Fruit fly (Drosophila melanogaster): Measurements from ENCODE around the gene CG33223.

Gene CG33223

DNA sequence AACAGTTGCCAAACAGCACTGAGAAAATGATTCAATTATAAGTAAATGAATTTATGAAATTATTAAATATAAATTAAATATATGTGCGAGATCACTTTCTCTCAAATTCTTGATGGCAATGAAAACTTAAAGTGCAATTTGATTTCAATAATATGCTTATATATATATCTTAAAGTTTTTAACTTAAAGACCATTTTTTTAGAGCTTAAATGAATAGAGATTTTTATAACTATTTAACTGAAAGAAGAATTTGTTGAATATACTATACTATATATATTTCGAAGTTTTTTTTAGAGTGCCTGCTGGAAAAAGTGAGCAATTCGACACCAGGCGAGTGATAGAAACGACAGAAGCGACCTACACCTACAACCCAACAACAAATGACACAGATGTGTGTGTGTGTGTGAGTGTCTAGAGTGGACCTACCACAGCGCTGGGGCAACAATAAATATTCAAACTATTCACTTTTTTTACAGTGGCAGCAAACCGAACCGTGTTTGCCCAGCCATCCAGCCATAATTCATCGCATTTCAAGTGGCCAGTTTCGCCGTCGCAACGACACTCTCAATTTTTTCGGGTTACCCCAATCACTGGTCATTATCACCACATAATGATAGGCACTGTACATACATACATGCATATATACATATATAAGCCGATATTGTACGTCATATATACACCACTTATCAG is 38.7 kb downstream of the CG33223 start (continued):
- no peak for TF ChIP-seq Max (GFP tag; optimal IDR thresholded peaks at IDR 0.05)
- TF ChIP-seq HmgD (GFP tag; optimal IDR thresholded peaks at IDR 0.05): no peak
- no peak for TF ChIP-seq gro (GFP tag; optimal IDR thresholded peaks at IDR 0.05)
- TF ChIP-seq gce (GFP tag; IDR thresholded peaks at IDR 0.05): 0 out of 3 replicates have a peak, but pooled peaks have one; percentile 19
- peak; percentile 48 for TF ChIP-seq CG12769 (tag; optimal IDR thresholded peaks at IDR 0.05)
- TF ChIP-seq org-1 (GFP tag; optimal IDR thresholded peaks at IDR 0.05): peak; percentile 7
- TF ChIP-seq CG17612 (GFP tag; IDR thresholded peaks at IDR 0.05): no peak
- TF ChIP-seq CG4730 (GFP tag; IDR thresholded peaks at IDR 0.05): 0 out of 2 replicates have a peak, but pooled peaks have one; percentile 12
- no peak for TF ChIP-seq dpn (GFP tag; optimal IDR thresholded peaks at IDR 0.05)
- TF ChIP-seq CG7372 (GFP tag; IDR thresholded peaks at IDR 0.05): 0 out of 2 replicates have a peak, but pooled peaks have one; percentile 8
- TF ChIP-seq Neu2 (GFP tag; optimal IDR thresholded peaks at IDR 0.05; ENCODE audit: borderline replicate concordance): no peak
- TF ChIP-seq mld (GFP tag; IDR thresholded peaks at IDR 0.05; ENCODE audit: partially characterized antibody): no peak
- peak; percentile 61 for TF ChIP-seq lab (GFP tag; optimal IDR thresholded peaks at IDR 0.05)
- no peak for TF ChIP-seq Dip2 (GFP tag; IDR thresholded peaks at IDR 0.05)
- no peak for TF ChIP-seq Atf3 (GFP tag; optimal IDR thresholded peaks at IDR 0.05)
- peak; percentile 64 for TF ChIP-seq PHDP (tag; optimal IDR thresholded peaks at IDR 0.05)
- TF ChIP-seq pzg (GFP tag; optimal IDR thresholded peaks at IDR 0.05): no peak
- no peak for TF ChIP-seq CG10654 (GFP tag; optimal IDR thresholded peaks at IDR 0.05)
- peak; percentile 55 for TF ChIP-seq sug (tag; optimal IDR thresholded peaks at IDR 0.05)
- no peak for TF ChIP-seq ash1 (GFP tag; optimal IDR thresholded peaks at IDR 0.05)
- TF ChIP-seq Ada2b (GFP tag; IDR thresholded peaks at IDR 0.05): no peak
- no peak for TF ChIP-seq CG33213 (GFP tag; optimal IDR thresholded peaks at IDR 0.05)
- TF ChIP-seq CG31224 (GFP tag; IDR thresholded peaks at IDR 0.05): no peak
- peak; percentile 75 for TF ChIP-seq ci (GFP tag; IDR thresholded peaks at IDR 0.05)
- peak; percentile 22; the same call in 1 of the 2 replicates for TF ChIP-seq MBD-R2 (GFP tag; IDR thresholded peaks at IDR 0.05)
- no peak for TF ChIP-seq CG10431 (GFP tag; optimal IDR thresholded peaks at IDR 0.05)
- no peak for TF ChIP-seq sens-2 (GFP tag; IDR thresholded peaks at IDR 0.05)
- TF ChIP-seq CG15696 (tag; optimal IDR thresholded peaks at IDR 0.05): peak; percentile 90
- peak; percentile 24; the same call in 1 of the 2 replicates for TF ChIP-seq lmd (GFP tag; IDR thresholded peaks at IDR 0.05)
- TF ChIP-seq CG7987 (GFP tag; optimal IDR thresholded peaks at IDR 0.05): no peak
- TF ChIP-seq CG31365 (tag; optimal IDR thresholded peaks at IDR 0.05): no peak
- TF ChIP-seq dysf (GFP tag; IDR thresholded peaks at IDR 0.05): no peak
- no peak for TF ChIP-seq ac (GFP tag; optimal IDR thresholded peaks at IDR 0.05)
- no peak for TF ChIP-seq bbx (GFP tag; IDR thresholded peaks at IDR 0.05; ENCODE audit: partially characterized antibody)
- TF ChIP-seq zen (tag; optimal IDR thresholded peaks at IDR 0.05): peak; percentile 73
- TF ChIP-seq CG4707 (GFP tag; optimal IDR thresholded peaks at IDR 0.05): no peak
- TF ChIP-seq Tbp (GFP tag; optimal IDR thresholded peaks at IDR 0.05): no peak
- peak; percentile 77 for TF ChIP-seq CoRest (tag; optimal IDR thresholded peaks at IDR 0.05)
- no peak for TF ChIP-seq Nf-YA (GFP tag; IDR thresholded peaks at IDR 0.05)
- no peak for TF ChIP-seq CG12299 (tag; optimal IDR thresholded peaks at IDR 0.05)
- peak; percentile 27 for TF ChIP-seq CG30020 (tag; optimal IDR thresholded peaks at IDR 0.05)
- no peak for TF ChIP-seq abd-A (tag; optimal IDR thresholded peaks at IDR 0.05)
- no peak for TF ChIP-seq Fer1 (GFP tag; optimal IDR thresholded peaks at IDR 0.05)
- peak; percentile 83 for TF ChIP-seq CG12391 (tag; optimal IDR thresholded peaks at IDR 0.05)
- peak; percentile 75 for TF ChIP-seq CG2678 (tag; optimal IDR thresholded peaks at IDR 0.05)
- TF ChIP-seq fd102C (GFP tag; optimal IDR thresholded peaks at IDR 0.05): no peak
- TF ChIP-seq ap (GFP tag; IDR thresholded peaks at IDR 0.05): 0 out of 2 replicates have a peak, but pooled peaks have one; percentile 33
- TF ChIP-seq CG17186 (GFP tag; optimal IDR thresholded peaks at IDR 0.05): no peak
- peak; percentile 91 for TF ChIP-seq CG2712 (tag; optimal IDR thresholded peaks at IDR 0.05)
- TF ChIP-seq CG4328 (GFP tag; optimal IDR thresholded peaks at IDR 0.05): no peak
